Worm (Caenorhabditis elegans): Measurements from ENCODE around the gene srx-16.

srx-16 gene

DNA sequence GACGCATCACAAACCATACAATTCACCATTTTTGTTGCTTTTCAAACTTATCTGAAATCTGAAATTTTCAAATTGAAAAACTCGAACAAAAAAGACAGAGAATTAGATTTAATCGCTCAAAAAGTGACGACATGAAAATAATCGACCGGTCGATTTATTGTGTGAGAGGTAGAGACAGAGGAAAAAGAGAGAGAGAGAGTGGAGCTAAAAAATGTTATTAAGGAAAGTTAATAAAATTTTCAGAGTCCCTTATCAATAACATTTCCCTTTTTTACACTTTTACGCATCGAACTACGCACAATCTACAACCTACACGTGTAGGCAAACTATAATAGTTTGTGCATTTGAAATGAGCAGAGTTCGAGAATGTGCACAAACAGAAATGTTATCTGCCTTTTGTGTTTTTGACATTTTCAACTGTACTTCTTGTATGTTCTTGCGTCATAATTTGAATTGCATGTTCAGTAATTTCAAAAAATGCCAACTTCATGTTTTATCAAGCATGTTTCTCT lies 20.9 kb downstream of the srx-16 start, which contains the start of gene nhr-107:
TSS of gene nhr-107 (minus strand) at position 51 of the 512 bp plus-strand sequence.
- TF ChIP-seq K02D7.2 (tag; optimal IDR thresholded peaks at IDR 0.05), result no peak
- TF ChIP-seq sdc-2 (tag; optimal IDR thresholded peaks at IDR 0.05), result no peak
- no peak for TF ChIP-seq hlh-30 (tag; optimal IDR thresholded peaks at IDR 0.05; ENCODE audit: insufficient read depth)
- no peak for TF ChIP-seq ets-4 (tag; optimal IDR thresholded peaks at IDR 0.05)
- no peak for TF ChIP-seq pax-1 (tag; optimal IDR thresholded peaks at IDR 0.05)
- no peak for TF ChIP-seq npax-4 (tag; optimal IDR thresholded peaks at IDR 0.05)
- no peak for TF ChIP-seq T23F11.4 (GFP tag; optimal IDR thresholded peaks at IDR 0.05)

DNA sequence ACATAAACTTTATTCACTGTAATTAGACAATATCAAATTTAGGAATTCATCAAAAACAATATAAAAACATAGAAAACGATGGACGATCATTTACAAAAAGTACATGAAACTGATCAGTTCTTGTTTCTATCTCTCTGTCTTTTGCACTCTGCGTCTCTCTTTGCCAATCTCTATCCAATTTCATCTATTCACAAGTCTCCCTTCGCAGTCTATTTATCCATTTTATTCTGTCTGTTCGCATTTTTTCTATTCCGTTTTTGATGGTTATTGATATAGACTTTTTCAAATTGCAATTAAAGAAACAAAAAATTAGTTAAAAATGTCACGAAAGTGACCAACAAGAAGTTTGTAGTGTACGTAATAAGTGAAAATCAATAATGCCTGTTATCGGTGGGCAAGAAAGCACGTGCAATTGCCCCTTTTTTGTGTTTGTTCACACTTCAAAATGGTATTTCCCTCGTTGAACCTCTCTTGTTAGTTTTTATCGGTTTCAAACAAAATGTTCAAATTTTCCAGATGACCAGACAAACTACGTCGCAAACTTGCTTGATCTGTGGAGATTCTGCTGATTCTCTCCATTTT lies 22.2 kb downstream of the srx-16 start, which contains the start of gene nhr-42:
TSS of gene nhr-42 (plus strand) at position 517 of the 582 bp plus-strand sequence.
- TF ChIP-seq mec-3 (tag; optimal IDR thresholded peaks at IDR 0.05; ENCODE audit: borderline replicate concordance) (no peak), sdc-2 (tag; optimal IDR thresholded peaks at IDR 0.05) (no peak)

DNA sequence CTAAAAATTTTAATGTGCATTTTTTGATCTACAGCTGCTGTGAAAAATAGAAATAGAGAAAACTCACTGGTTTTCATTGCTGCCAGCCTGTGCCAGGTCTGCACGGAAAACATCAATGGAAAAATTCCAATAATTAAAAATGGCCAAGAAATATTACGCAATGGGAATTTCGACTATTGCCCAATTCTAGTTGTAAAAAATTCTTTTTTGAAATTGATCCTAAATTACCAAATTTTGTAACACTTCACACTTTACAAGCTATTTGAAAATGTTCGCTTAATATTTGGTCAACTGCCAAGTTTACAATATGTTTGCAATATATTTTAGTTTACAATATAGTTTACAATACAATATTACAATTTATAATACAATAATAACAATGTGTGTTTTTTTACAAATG lies 24.6 kb downstream of the srx-16 start:
- TF ChIP-seq unc-55 (GFP tag; optimal IDR thresholded peaks at IDR 0.05) (no peak), tbx-7 (tag; optimal IDR thresholded peaks at IDR 0.05) (no peak), K02D7.2 (tag; optimal IDR thresholded peaks at IDR 0.05) (no peak), che-1 (tag; optimal IDR thresholded peaks at IDR 0.05) (no peak), eyg-1 (tag; optimal IDR thresholded peaks at IDR 0.05) (no peak), ceh-34 (tag; optimal IDR thresholded peaks at IDR 0.05) (no peak), hlh-15 (tag; optimal IDR thresholded peaks at IDR 0.05) (no peak)

DNA sequence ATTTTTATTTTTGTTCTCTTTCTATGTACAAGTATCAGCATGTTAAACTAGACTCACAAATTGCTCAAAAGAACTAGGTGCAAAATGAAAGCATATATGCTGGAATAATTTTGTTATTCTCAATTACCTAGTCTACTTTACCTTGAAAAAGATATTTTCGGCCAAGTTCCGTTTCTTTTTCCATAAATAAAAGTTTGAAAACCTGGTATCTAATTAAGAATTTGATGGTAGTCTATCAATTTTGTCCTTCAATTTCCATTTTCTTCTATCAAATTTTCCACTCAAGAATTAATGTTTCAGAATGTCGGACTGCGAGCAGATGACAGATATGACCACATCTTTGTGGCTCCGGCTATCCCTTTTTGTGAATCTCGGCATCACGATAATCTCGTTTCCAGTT lies 27.7 kb downstream of the srx-16 start, which contains the start of gene srab-4:
TSS of gene srab-4 (plus strand) at position 301 of the 400 bp plus-strand sequence.
- no peak for TF ChIP-seq fkh-6 (tag; optimal IDR thresholded peaks at IDR 0.05)
- no peak for TF ChIP-seq nfya-1 (tag; optimal IDR thresholded peaks at IDR 0.05)
- TF ChIP-seq K09A11.1 (tag; optimal IDR thresholded peaks at IDR 0.05; ENCODE audit: insufficient read depth), result no peak
- TF ChIP-seq ceh-2 (tag; optimal IDR thresholded peaks at IDR 0.05), result no peak
- no peak for TF ChIP-seq sox-4 (tag; optimal IDR thresholded peaks at IDR 0.05)
- TF ChIP-seq tbx-2 (tag; optimal IDR thresholded peaks at IDR 0.05), result no peak
- TF ChIP-seq fax-1 (tag; optimal IDR thresholded peaks at IDR 0.05), result no peak
- no peak for TF ChIP-seq odd-2 (tag; optimal IDR thresholded peaks at IDR 0.05)
- TF ChIP-seq sox-2 (GFP tag; IDR thresholded peaks at IDR 0.05), result no peak
- TF ChIP-seq pha-2 (tag; optimal IDR thresholded peaks at IDR 0.05), result no peak
- no peak for TF ChIP-seq T23F11.4 (GFP tag; optimal IDR thresholded peaks at IDR 0.05)
- TF ChIP-seq ref-2 (tag; optimal IDR thresholded peaks at IDR 0.05), result no peak
- no peak for TF ChIP-seq C38D4.7 (GFP tag; optimal IDR thresholded peaks at IDR 0.05)

DNA sequence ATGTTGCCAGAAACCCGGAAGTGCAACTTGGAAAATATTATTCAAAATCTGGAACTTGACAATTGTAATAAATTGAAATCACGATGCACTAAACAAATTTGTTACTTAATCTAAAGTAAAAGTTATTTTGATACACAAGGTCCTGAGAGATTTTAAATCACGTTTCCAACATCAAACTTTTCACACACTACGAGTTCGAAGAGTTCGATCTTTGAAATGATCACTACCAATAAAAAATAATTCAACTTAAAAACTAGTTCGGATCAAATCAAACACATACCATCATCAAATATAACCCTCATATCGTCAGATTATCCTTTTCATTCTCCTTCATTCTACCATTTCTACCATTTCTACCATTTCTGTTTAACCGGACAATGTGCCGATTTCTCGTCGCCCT lies 29.8 kb downstream of the srx-16 start, which contains the start of gene spig-10:
TSS of gene spig-10 (plus strand) at position 301 of the 400 bp plus-strand sequence.
- no peak for TF ChIP-seq ceh-6 (GFP tag; optimal IDR thresholded peaks at IDR 0.05)
- no peak for TF ChIP-seq ceh-19 (GFP tag; optimal IDR thresholded peaks at IDR 0.05)
- TF ChIP-seq npax-4 (tag; optimal IDR thresholded peaks at IDR 0.05), result no peak
- TF ChIP-seq pha-2 (tag; optimal IDR thresholded peaks at IDR 0.05), result no peak
- TF ChIP-seq odd-2 (tag; optimal IDR thresholded peaks at IDR 0.05), result no peak
- no peak for TF ChIP-seq zip-5 (tag; optimal IDR thresholded peaks at IDR 0.05)
- no peak for TF ChIP-seq ceh-24 (tag; optimal IDR thresholded peaks at IDR 0.05)
- no peak for TF ChIP-seq tbx-2 (tag; optimal IDR thresholded peaks at IDR 0.05)
- no peak for TF ChIP-seq ama-1 (optimal IDR thresholded peaks at IDR 0.05)
- TF ChIP-seq K02D7.2 (tag; optimal IDR thresholded peaks at IDR 0.05), result no peak
- TF ChIP-seq C08G9.2 (tag; optimal IDR thresholded peaks at IDR 0.05), result no peak
- no peak for TF ChIP-seq syd-9 (tag; optimal IDR thresholded peaks at IDR 0.05)
- no peak for TF ChIP-seq ttx-3 (tag; optimal IDR thresholded peaks at IDR 0.05)
- TF ChIP-seq nhr-11 (tag; optimal IDR thresholded peaks at IDR 0.05), result no peak
